Fruit fly (Drosophila melanogaster): Measurements from ENCODE around the gene Mat89Ba.

Gene Mat89Ba

dm6 chr3R:16222300-16222903 lies 49.8 kb downstream of the Mat89Ba start (continued):
- TF ChIP-seq Pdp1 (GFP tag; optimal IDR thresholded peaks at IDR 0.05), result peak; percentile 99 to 100
- TF ChIP-seq Oli (tag; optimal IDR thresholded peaks at IDR 0.05), result peak; percentile 99
- TF ChIP-seq twi (tag; optimal IDR thresholded peaks at IDR 0.05), result peak; percentile 95
- peak; percentile 99 for TF ChIP-seq CG6689 (GFP tag; IDR thresholded peaks at IDR 0.05)
- TF ChIP-seq Hand (GFP tag; optimal IDR thresholded peaks at IDR 0.05), result peak; percentile 95
- TF ChIP-seq TFAM (GFP tag; optimal IDR thresholded peaks at IDR 0.05), result peak; percentile 96
- peak; percentile 99 for TF ChIP-seq CG30403 (GFP tag; optimal IDR thresholded peaks at IDR 0.05)
- peak; percentile 100 for TF ChIP-seq Ptx1 (GFP tag; IDR thresholded peaks at IDR 0.05)
- peak; percentile 99 for TF ChIP-seq Mad (GFP tag; optimal IDR thresholded peaks at IDR 0.05)
- peak; percentile 100 for TF ChIP-seq ap (GFP tag; IDR thresholded peaks at IDR 0.05)
- TF ChIP-seq CG14860 (GFP tag; IDR thresholded peaks at IDR 0.05; ENCODE audit: partially characterized antibody), result no peak
- peak; percentile 100 for TF ChIP-seq sob (GFP tag; IDR thresholded peaks at IDR 0.05)
- peak; percentile 98 for TF ChIP-seq schlank (tag; optimal IDR thresholded peaks at IDR 0.05)
- TF ChIP-seq CG1603 (tag; optimal IDR thresholded peaks at IDR 0.05), result peak; percentile 99
- peak; percentile 100 for TF ChIP-seq CG32767 (GFP tag; IDR thresholded peaks at IDR 0.05)
- TF ChIP-seq CG3726 (GFP tag; IDR thresholded peaks at IDR 0.05), result peak; percentile 99
- TF ChIP-seq ssp (GFP tag; IDR thresholded peaks at IDR 0.05), result peak; percentile 96
- peak; percentile 98 for TF ChIP-seq BtbVII (GFP tag; optimal IDR thresholded peaks at IDR 0.05)
- peak; percentile 99 for TF ChIP-seq CG4854 (GFP tag; optimal IDR thresholded peaks at IDR 0.05)
- TF ChIP-seq CG1792 (GFP tag; optimal IDR thresholded peaks at IDR 0.05), result peak; percentile 99
- TF ChIP-seq CG4707 (GFP tag; optimal IDR thresholded peaks at IDR 0.05), result peak; percentile 98
- peak; percentile 99 for TF ChIP-seq gt (GFP tag; IDR thresholded peaks at IDR 0.05)
- TF ChIP-seq psq (GFP tag; optimal IDR thresholded peaks at IDR 0.05), result peak; percentile 95
- peak; percentile 100 for TF ChIP-seq CG12071 (GFP tag; optimal IDR thresholded peaks at IDR 0.05)
- peak; percentile 100 for TF ChIP-seq Antp (GFP tag; optimal IDR thresholded peaks at IDR 0.05)
- peak; percentile 85 for TF ChIP-seq fd102C (GFP tag; optimal IDR thresholded peaks at IDR 0.05)
- peak; percentile 99 for TF ChIP-seq CG8924 (tag; optimal IDR thresholded peaks at IDR 0.05)
- TF ChIP-seq ind (GFP tag; optimal IDR thresholded peaks at IDR 0.05), result peak; percentile 100
- peak; percentile 99 for TF ChIP-seq tx (GFP tag; optimal IDR thresholded peaks at IDR 0.05)
- TF ChIP-seq toy (GFP tag; IDR thresholded peaks at IDR 0.05), result peak; percentile 99
- peak; percentile 99 for TF ChIP-seq p53 (GFP tag; optimal IDR thresholded peaks at IDR 0.05)
- TF ChIP-seq ci (GFP tag; IDR thresholded peaks at IDR 0.05), result peak; percentile 100
- TF ChIP-seq CG10565 (GFP tag; optimal IDR thresholded peaks at IDR 0.05), result peak; percentile 98
- TF ChIP-seq ash1 (GFP tag; optimal IDR thresholded peaks at IDR 0.05), result peak; percentile 98
- peak; percentile 69 for TF ChIP-seq CG1832 (GFP tag; optimal IDR thresholded peaks at IDR 0.05)
- peak; percentile 99 for TF ChIP-seq Fer3 (tag; optimal IDR thresholded peaks at IDR 0.05)
- peak; percentile 100 for TF ChIP-seq CG11093 (GFP tag; IDR thresholded peaks at IDR 0.05)
- TF ChIP-seq Hsf (GFP tag; optimal IDR thresholded peaks at IDR 0.05), result peak; percentile 99
- peak; percentile 99 for TF ChIP-seq Six4 (GFP tag; optimal IDR thresholded peaks at IDR 0.05)
- TF ChIP-seq CG34422 (GFP tag; IDR thresholded peaks at IDR 0.05), result peak; percentile 100
- peak; percentile 98 for TF ChIP-seq CG17568 (GFP tag; optimal IDR thresholded peaks at IDR 0.05)
- peak; percentile 98 for TF ChIP-seq CG9215 (GFP tag; IDR thresholded peaks at IDR 0.05)
- TF ChIP-seq CG5245 (GFP tag; optimal IDR thresholded peaks at IDR 0.05), result peak; percentile 100
- TF ChIP-seq stc (GFP tag; IDR thresholded peaks at IDR 0.05), result peak; percentile 100
- TF ChIP-seq HmgD (GFP tag; optimal IDR thresholded peaks at IDR 0.05), result peak; percentile 100
- TF ChIP-seq Dfd (GFP tag; optimal IDR thresholded peaks at IDR 0.05), result peak in 1 of 2 experiments; percentile 11
- TF ChIP-seq peb (GFP tag; IDR thresholded peaks at IDR 0.05), result peak; percentile 99
- peak; percentile 97 for TF ChIP-seq wek (GFP tag; optimal IDR thresholded peaks at IDR 0.05)
- peak; percentile 100 for TF ChIP-seq Gug (GFP tag; IDR thresholded peaks at IDR 0.05)
- TF ChIP-seq aop (GFP tag; IDR thresholded peaks at IDR 0.05), result peak; percentile 99
- peak; percentile 99 to 100 for TF ChIP-seq dpn (GFP tag; optimal IDR thresholded peaks at IDR 0.05)
